Fruit fly (Drosophila melanogaster): ENCODE data around the gene CG42371.

The CG42371 gene

DNA sequence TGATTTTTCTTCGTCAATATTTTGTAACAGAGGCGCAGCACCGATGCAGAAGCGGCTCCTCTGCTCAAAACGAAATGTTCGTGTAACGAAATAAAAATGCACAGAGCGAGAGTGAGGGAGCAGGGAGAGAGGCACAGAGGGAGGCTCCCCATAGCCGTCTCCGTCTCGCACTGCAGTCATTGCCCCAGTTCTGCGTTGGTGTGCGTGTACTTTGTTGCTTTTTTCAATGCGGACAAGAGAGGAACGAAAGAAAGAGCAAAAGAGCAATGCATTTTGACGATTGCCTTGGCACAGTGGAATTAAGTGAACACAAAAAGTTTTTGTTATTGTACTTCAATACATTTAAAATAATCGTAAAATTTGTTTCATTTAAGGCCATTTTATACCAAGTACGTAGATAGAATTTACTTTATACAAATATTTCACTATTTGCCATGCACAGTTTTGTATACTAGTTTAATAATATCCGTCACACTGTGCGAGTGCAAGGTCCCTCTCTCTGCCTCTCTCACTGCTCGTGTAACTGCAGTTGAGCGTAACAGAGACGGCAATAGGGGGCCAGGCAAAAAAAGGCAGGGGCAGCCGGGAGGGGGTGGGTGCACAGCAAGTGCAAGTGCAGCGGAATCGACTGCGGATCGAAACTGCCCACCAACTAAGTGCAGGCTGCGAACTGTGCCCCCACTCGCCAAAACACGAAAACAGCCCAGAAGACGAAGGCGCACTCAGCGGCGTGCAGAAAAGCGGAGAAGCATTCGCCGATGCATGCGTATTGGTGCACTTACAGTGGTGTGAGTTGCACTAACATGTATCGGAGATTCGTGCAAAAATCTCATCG is 14.8 kb downstream of the CG42371 start (continued):
- TF ChIP-seq CG8944 (GFP tag; optimal IDR thresholded peaks at IDR 0.05) (peak; percentile 97), CG8924 (tag; optimal IDR thresholded peaks at IDR 0.05) (peak; percentile 99), CG31365 (tag; optimal IDR thresholded peaks at IDR 0.05) (peak; percentile 91), D19A (tag; optimal IDR thresholded peaks at IDR 0.05) (peak; percentile 98), CG1832 (GFP tag; optimal IDR thresholded peaks at IDR 0.05) (peak; percentile 59), pnt (GFP tag; optimal IDR thresholded peaks at IDR 0.05) (peak; percentile 98), caup (GFP tag; optimal IDR thresholded peaks at IDR 0.05; ENCODE audit: severe bottlenecking) (peak; percentile 87), unpg (GFP tag; optimal IDR thresholded peaks at IDR 0.05) (peak; percentile 99), Dbx (GFP tag; IDR thresholded peaks at IDR 0.05) (0 out of 3 replicates have a peak, but pooled peaks have one; percentile 30), Eip74EF (GFP tag; optimal IDR thresholded peaks at IDR 0.05) (peak in 1 of 2 experiments; percentile 99), CG4404 (GFP tag; IDR thresholded peaks at IDR 0.05) (peak; percentile 99), CG8281 (tag; optimal IDR thresholded peaks at IDR 0.05) (peak; percentile 93), CG9727 (GFP tag; optimal IDR thresholded peaks at IDR 0.05) (peak; percentile 100), CG15073 (GFP tag; optimal IDR thresholded peaks at IDR 0.05) (peak; percentile 90), tup (GFP tag; optimal IDR thresholded peaks at IDR 0.05) (peak; percentile 94), jigr1 (GFP tag; IDR thresholded peaks at IDR 0.05) (peak; percentile 97), CG9437 (GFP tag; optimal IDR thresholded peaks at IDR 0.05) (peak; percentile 94), B-H2 (GFP tag; optimal IDR thresholded peaks at IDR 0.05) (no peak), esg (GFP tag; conservative IDR thresholded peaks at IDR 0.05) (peak; percentile 98), sim (GFP tag; IDR thresholded peaks at IDR 0.05) (peak; percentile 99), psq (GFP tag; optimal IDR thresholded peaks at IDR 0.05) (peak; percentile 95), CG17568 (GFP tag; optimal IDR thresholded peaks at IDR 0.05) (peak; percentile 97), CG3065 (GFP tag; optimal IDR thresholded peaks at IDR 0.05) (peak; percentile 96), ssp (GFP tag; IDR thresholded peaks at IDR 0.05) (peak; percentile 94), CG4328 (GFP tag; optimal IDR thresholded peaks at IDR 0.05) (peak; percentile 89), gro (GFP tag; optimal IDR thresholded peaks at IDR 0.05) (peak; percentile 14), Rfx (GFP tag; IDR thresholded peaks at IDR 0.05) (peak; percentile 78), Tbp (GFP tag; optimal IDR thresholded peaks at IDR 0.05) (no peak), CG12744 (GFP tag; optimal IDR thresholded peaks at IDR 0.05) (peak; percentile 95), Mrtf (GFP tag; IDR thresholded peaks at IDR 0.05) (peak; percentile 97), Blimp-1 (GFP tag; optimal IDR thresholded peaks at IDR 0.05) (peak; percentile 99), CG7987 (GFP tag; optimal IDR thresholded peaks at IDR 0.05) (peak; percentile 79), Dfd (GFP tag; optimal IDR thresholded peaks at IDR 0.05) (no peak), pita (GFP tag; optimal IDR thresholded peaks at IDR 0.05) (no peak), inv (GFP tag; IDR thresholded peaks at IDR 0.05; ENCODE audit: partially characterized antibody) (peak; percentile 51; the same call in 1 of the 2 replicates), ewg (GFP tag; optimal IDR thresholded peaks at IDR 0.05) (peak; percentile 99), dpn (GFP tag; optimal IDR thresholded peaks at IDR 0.05) (peak; percentile 97 to 98), CG33557 (GFP tag; optimal IDR thresholded peaks at IDR 0.05) (peak; percentile 99), eve (GFP tag; optimal IDR thresholded peaks at IDR 0.05) (peak; percentile 98 to 100), CG8478 (optimal IDR thresholded peaks at IDR 0.05) (peak; percentile 77), kah (GFP tag; optimal IDR thresholded peaks at IDR 0.05) (peak; percentile 96), sens (GFP tag) (peak; percentile 100), CG7357 (GFP tag; IDR thresholded peaks at IDR 0.05) (peak; percentile 94), CG7928 (GFP tag; optimal IDR thresholded peaks at IDR 0.05) (peak; percentile 44), yki (optimal IDR thresholded peaks at IDR 0.05) (peak; percentile 62), CG1024 (GFP tag; IDR thresholded peaks at IDR 0.05) (peak; percentile 98), CG18764 (GFP tag; optimal IDR thresholded peaks at IDR 0.05) (peak; percentile 98), az2 (GFP tag; optimal IDR thresholded peaks at IDR 0.05) (peak; percentile 100), kay (GFP tag; optimal IDR thresholded peaks at IDR 0.05) (peak; percentile 98)

All from whole organism, embryonic.